In genomic region chr3L:21496865-21497634, dm6 we compare ENCODE assay signal across 3 fruit fly cellular contexts.
TF ChIP-seq lines count a peak whose summit lies in the region.

Hr78 (minus strand) TSS chr3L:21497494.

TF ChIP-seq in whole organism, embryonic, 481 proteins besides CTCF, POLR2A, EP300 and RAD21 (continued from another document and continues in another):
- TF ChIP-seq CG11247 (GFP tag; IDR thresholded peaks at IDR 0.05; lab: Robert Waterston, UW): no peak; the same call in 1 of the 2 replicates
- TF ChIP-seq CG17829 (tag; optimal IDR thresholded peaks at IDR 0.05; lab: Kevin White, UChicago): peak; percentile 88
- TF ChIP-seq vvl (GFP tag; IDR thresholded peaks at IDR 0.05; lab: Robert Waterston, UW): peak; percentile 88
- peak in 1 of 2 experiments; percentile 71 for TF ChIP-seq dpn (GFP tag; optimal IDR thresholded peaks at IDR 0.05; lab: Kevin White, UChicago)
- peak; percentile 92 for TF ChIP-seq gem (tag; optimal IDR thresholded peaks at IDR 0.05; lab: Kevin White, UChicago)
- TF ChIP-seq pum (GFP tag; optimal IDR thresholded peaks at IDR 0.05; lab: Kevin White, UChicago): no peak
- TF ChIP-seq D19B (GFP tag; optimal IDR thresholded peaks at IDR 0.05; lab: Kevin White, UChicago): peak; percentile 69
- peak; percentile 61 for TF ChIP-seq CG16815 (GFP tag; optimal IDR thresholded peaks at IDR 0.05; lab: Kevin White, UChicago)
- peak; percentile 29 for TF ChIP-seq BEAF-32 (GFP tag; optimal IDR thresholded peaks at IDR 0.05; lab: Kevin White, UChicago)
- peak; percentile 74 for TF ChIP-seq bcd (GFP tag; optimal IDR thresholded peaks at IDR 0.05; lab: Kevin White, UChicago)
- no peak for TF ChIP-seq CG17612 (GFP tag; IDR thresholded peaks at IDR 0.05; lab: Robert Waterston, UW)
- no peak for TF ChIP-seq Kr (GFP tag; optimal IDR thresholded peaks at IDR 0.05; lab: Kevin White, UChicago)
- peak; percentile 14 for TF ChIP-seq fd64A (GFP tag; optimal IDR thresholded peaks at IDR 0.05; lab: Kevin White, UChicago)
- TF ChIP-seq trem (tag; optimal IDR thresholded peaks at IDR 0.05; lab: Kevin White, UChicago): peak; percentile 78
- TF ChIP-seq crp (GFP tag; optimal IDR thresholded peaks at IDR 0.05; lab: Kevin White, UChicago): peak in 1 of 2 experiments; percentile 4
- TF ChIP-seq Stat92E (GFP tag; optimal IDR thresholded peaks at IDR 0.05; lab: Kevin White, UChicago): peak in 1 of 3 experiments; percentile 40
- peak; percentile 77 for TF ChIP-seq ind (GFP tag; optimal IDR thresholded peaks at IDR 0.05; lab: Kevin White, UChicago)
- peak; percentile 63 for TF ChIP-seq pzg (GFP tag; optimal IDR thresholded peaks at IDR 0.05; lab: Kevin White, UChicago)
- TF ChIP-seq NFAT (GFP tag; IDR thresholded peaks at IDR 0.05; lab: Robert Waterston, UW): no peak; the same call in 1 of the 2 replicates
- peak; percentile 17 for TF ChIP-seq cato (GFP tag; optimal IDR thresholded peaks at IDR 0.05; lab: Kevin White, UChicago; ENCODE audit: borderline replicate concordance)
- TF ChIP-seq h (optimal IDR thresholded peaks at IDR 0.05; lab: Kevin White, UChicago): no peak
- TF ChIP-seq eve (GFP tag; optimal IDR thresholded peaks at IDR 0.05; lab: Kevin White, UChicago): no peak
- TF ChIP-seq Drgx (GFP tag; IDR thresholded peaks at IDR 0.05; lab: Robert Waterston, UW): peak; percentile 81
- peak; percentile 40 for TF ChIP-seq CG18764 (GFP tag; optimal IDR thresholded peaks at IDR 0.05; lab: Kevin White, UChicago)
- TF ChIP-seq CG6689 (GFP tag; IDR thresholded peaks at IDR 0.05; lab: Robert Waterston, UW): peak; percentile 82
- TF ChIP-seq Nf-YB (GFP tag; optimal IDR thresholded peaks at IDR 0.05; lab: Kevin White, UChicago): peak; percentile 69
- TF ChIP-seq CG6854 (GFP tag; optimal IDR thresholded peaks at IDR 0.05; lab: Kevin White, UChicago): peak; percentile 88
- TF ChIP-seq Lhr (GFP tag; optimal IDR thresholded peaks at IDR 0.05; lab: Kevin White, UChicago): peak; percentile 51
- TF ChIP-seq insv (GFP tag; optimal IDR thresholded peaks at IDR 0.05; lab: Kevin White, UChicago): peak; percentile 89 to 99
- TF ChIP-seq fd3F (GFP tag; optimal IDR thresholded peaks at IDR 0.05; lab: Kevin White, UChicago): peak; percentile 70
- TF ChIP-seq dmrt11E (tag; optimal IDR thresholded peaks at IDR 0.05; lab: Kevin White, UChicago): peak; percentile 73
- TF ChIP-seq ssp (GFP tag; IDR thresholded peaks at IDR 0.05; lab: Robert Waterston, UW): no peak
- no peak for TF ChIP-seq eyg (GFP tag; optimal IDR thresholded peaks at IDR 0.05; lab: Kevin White, UChicago)
- peak; percentile 65 for TF ChIP-seq CG5180 (GFP tag; optimal IDR thresholded peaks at IDR 0.05; lab: Kevin White, UChicago)
- peak; percentile 98 for TF ChIP-seq CG11696 (GFP tag; IDR thresholded peaks at IDR 0.05; lab: Robert Waterston, UW)
- peak; percentile 56 for TF ChIP-seq stwl (tag; optimal IDR thresholded peaks at IDR 0.05; lab: Kevin White, UChicago)
- peak; percentile 77 for TF ChIP-seq CG4328 (GFP tag; optimal IDR thresholded peaks at IDR 0.05; lab: Kevin White, UChicago)
- peak; percentile 88 for TF ChIP-seq CG10209 (GFP tag; optimal IDR thresholded peaks at IDR 0.05; lab: Kevin White, UChicago)
- TF ChIP-seq CG16779 (GFP tag; IDR thresholded peaks at IDR 0.05; lab: Robert Waterston, UW): no peak
- TF ChIP-seq dmrt99B (tag; optimal IDR thresholded peaks at IDR 0.05; lab: Kevin White, UChicago): peak; percentile 90
- no peak for TF ChIP-seq emc (GFP tag; optimal IDR thresholded peaks at IDR 0.05; lab: Kevin White, UChicago)
- TF ChIP-seq tgo (GFP tag; IDR thresholded peaks at IDR 0.05; lab: Robert Waterston, UW): peak; percentile 60; the same call in 2 of the 3 replicates
- no peak for TF ChIP-seq CG12769 (tag; optimal IDR thresholded peaks at IDR 0.05; lab: Kevin White, UChicago)
- peak; percentile 82 for TF ChIP-seq CG17359 (tag; optimal IDR thresholded peaks at IDR 0.05; lab: Kevin White, UChicago)

TF ChIP-seq in whole organism, prepupa, 60 proteins besides CTCF, POLR2A, EP300 and RAD21 (continued from another document):
- no peak for TF ChIP-seq Hr38 (GFP tag; optimal IDR thresholded peaks at IDR 0.05; lab: Kevin White, UChicago)
- TF ChIP-seq CG6854 (GFP tag; optimal IDR thresholded peaks at IDR 0.05; lab: Kevin White, UChicago): peak; percentile 56
- peak; percentile 85 for TF ChIP-seq Sox14 (GFP tag; optimal IDR thresholded peaks at IDR 0.05; lab: Kevin White, UChicago)
- no peak for TF ChIP-seq Smox (GFP tag; optimal IDR thresholded peaks at IDR 0.05; lab: Kevin White, UChicago)
- TF ChIP-seq pdm3 (GFP tag; optimal IDR thresholded peaks at IDR 0.05; lab: Kevin White, UChicago): peak; percentile 29
- peak; percentile 79 for TF ChIP-seq spab (GFP tag; optimal IDR thresholded peaks at IDR 0.05; lab: Kevin White, UChicago)
- TF ChIP-seq OdsH (GFP tag; optimal IDR thresholded peaks at IDR 0.05; lab: Kevin White, UChicago): peak; percentile 76
- peak; percentile 5 for TF ChIP-seq Ets21C (GFP tag; optimal IDR thresholded peaks at IDR 0.05; lab: Kevin White, UChicago)
- TF ChIP-seq CG6792 (GFP tag; optimal IDR thresholded peaks at IDR 0.05; lab: Kevin White, UChicago): peak; percentile 76
- peak; percentile 10 for TF ChIP-seq fd85E (GFP tag; optimal IDR thresholded peaks at IDR 0.05; lab: Kevin White, UChicago)
- peak; percentile 60 for TF ChIP-seq Lpt (GFP tag; optimal IDR thresholded peaks at IDR 0.05; lab: Kevin White, UChicago)
- TF ChIP-seq CG10631 (GFP tag; optimal IDR thresholded peaks at IDR 0.05; lab: Kevin White, UChicago): peak; percentile 83
- peak; percentile 36 for TF ChIP-seq CG1621 (tag; optimal IDR thresholded peaks at IDR 0.05; lab: Kevin White, UChicago)
- no peak for TF ChIP-seq Eip93F (GFP tag; optimal IDR thresholded peaks at IDR 0.05; lab: Kevin White, UChicago)
- TF ChIP-seq CG6163 (GFP tag; IDR thresholded peaks at IDR 0.05; lab: Robert Waterston, UW): peak; percentile 72
- no peak for TF ChIP-seq Hr39 (GFP tag; optimal IDR thresholded peaks at IDR 0.05; lab: Kevin White, UChicago)
- TF ChIP-seq lz (GFP tag; optimal IDR thresholded peaks at IDR 0.05; lab: Kevin White, UChicago): peak; percentile 33
- TF ChIP-seq Eip75B (GFP tag; optimal IDR thresholded peaks at IDR 0.05; lab: Kevin White, UChicago): peak; percentile 34
- TF ChIP-seq net (GFP tag; optimal IDR thresholded peaks at IDR 0.05; lab: Kevin White, UChicago): peak; percentile 72
- peak; percentile 80 for TF ChIP-seq eg (GFP tag; IDR thresholded peaks at IDR 0.05; lab: Robert Waterston, UW)
- peak; percentile 53; the same call in 1 of the 2 replicates for TF ChIP-seq CG11294 (GFP tag; IDR thresholded peaks at IDR 0.05; lab: Robert Waterston, UW)
- peak; percentile 73 for TF ChIP-seq CG10669 (GFP tag; optimal IDR thresholded peaks at IDR 0.05; lab: Kevin White, UChicago)
- TF ChIP-seq acj6 (GFP tag; optimal IDR thresholded peaks at IDR 0.05; lab: Kevin White, UChicago): peak; percentile 79
- TF ChIP-seq Blimp-1 (GFP tag; optimal IDR thresholded peaks at IDR 0.05; lab: Kevin White, UChicago): peak; percentile 52
- TF ChIP-seq CG7368 (GFP tag; optimal IDR thresholded peaks at IDR 0.05; lab: Kevin White, UChicago): peak; percentile 57
- TF ChIP-seq CG8119 (GFP tag; IDR thresholded peaks at IDR 0.05; lab: Robert Waterston, UW): peak; percentile 91
- TF ChIP-seq CG32006 (GFP tag; optimal IDR thresholded peaks at IDR 0.05; lab: Kevin White, UChicago): peak; percentile 92
- peak; percentile 88 for TF ChIP-seq CG15336 (GFP tag; IDR thresholded peaks at IDR 0.05; lab: Robert Waterston, UW)
- TF ChIP-seq ss (GFP tag; optimal IDR thresholded peaks at IDR 0.05; lab: Kevin White, UChicago): peak in 1 of 2 experiments; percentile 84
- no peak for TF ChIP-seq Hr4 (GFP tag; optimal IDR thresholded peaks at IDR 0.05; lab: Kevin White, UChicago)
- peak; percentile 80 for TF ChIP-seq CG6808 (GFP tag; optimal IDR thresholded peaks at IDR 0.05; lab: Kevin White, UChicago)
- TF ChIP-seq CG34406 (GFP tag; optimal IDR thresholded peaks at IDR 0.05; lab: Kevin White, UChicago): peak; percentile 89
- TF ChIP-seq CG8319 (GFP tag; optimal IDR thresholded peaks at IDR 0.05; lab: Kevin White, UChicago): peak; percentile 44
- peak; percentile 76 for TF ChIP-seq esn (GFP tag; optimal IDR thresholded peaks at IDR 0.05; lab: Kevin White, UChicago)
- peak; percentile 57 for TF ChIP-seq CG9139 (GFP tag; optimal IDR thresholded peaks at IDR 0.05; lab: Kevin White, UChicago)
- peak; percentile 27 for TF ChIP-seq Sox15 (GFP tag; optimal IDR thresholded peaks at IDR 0.05; lab: Kevin White, UChicago)
- TF ChIP-seq CG31627 (GFP tag; optimal IDR thresholded peaks at IDR 0.05; lab: Kevin White, UChicago): peak; percentile 2
- peak; percentile 45 for TF ChIP-seq topi (GFP tag; optimal IDR thresholded peaks at IDR 0.05; lab: Kevin White, UChicago)
- peak; percentile 84 for TF ChIP-seq CG16779 (tag; optimal IDR thresholded peaks at IDR 0.05; lab: Kevin White, UChicago)
- TF ChIP-seq fkh (GFP tag; optimal IDR thresholded peaks at IDR 0.05; lab: Kevin White, UChicago): peak; percentile 28

TF ChIP-seq in whole organism, wandering third instar larva, 38 proteins besides CTCF, POLR2A, EP300 and RAD21 (continued from another document):
- no peak for TF ChIP-seq Vsx2 (GFP tag; optimal IDR thresholded peaks at IDR 0.05; lab: Kevin White, UChicago; ENCODE audit: partially characterized antibody)
- peak; percentile 40 for TF ChIP-seq h (GFP tag; optimal IDR thresholded peaks at IDR 0.05; lab: Kevin White, UChicago)
TF ChIP-seq in whole organism, wandering third instar larva: peak in this region for 21.
